Worm (Caenorhabditis elegans): ENCODE measurements around the gene F32H5.3.

The F32H5.3 gene

DNA sequence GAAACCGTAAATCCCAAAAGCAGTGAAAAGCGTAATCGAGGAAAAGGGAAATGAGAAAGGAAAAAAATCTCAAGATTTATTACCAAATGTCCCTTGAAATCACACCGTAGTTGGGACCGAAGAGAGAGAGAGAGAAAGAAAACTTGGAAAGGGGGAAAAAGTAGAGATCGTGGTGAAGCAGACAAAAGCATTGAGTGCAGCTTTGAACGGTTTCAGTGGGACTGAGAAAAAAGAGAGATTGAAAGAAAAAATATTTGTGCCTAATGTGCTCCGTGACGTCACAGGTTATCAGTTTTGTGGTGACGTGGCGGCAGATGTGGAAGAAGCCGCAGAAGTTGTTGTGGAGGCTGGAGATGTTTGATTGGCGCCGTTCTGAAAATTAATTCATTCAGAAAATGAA is 11.1 kb downstream of the F32H5.3 start:
- no peak for TF ChIP-seq C34F6.9 (tag; optimal IDR thresholded peaks at IDR 0.05)
- TF ChIP-seq aly-2 (tag; optimal IDR thresholded peaks at IDR 0.05): no peak
- TF ChIP-seq ceh-82 (tag; optimal IDR thresholded peaks at IDR 0.05): no peak
- no peak for TF ChIP-seq alr-1 (tag; optimal IDR thresholded peaks at IDR 0.05)
- no peak for TF ChIP-seq nhr-23 (tag; optimal IDR thresholded peaks at IDR 0.05)
- no peak for TF ChIP-seq nhr-21 (tag; optimal IDR thresholded peaks at IDR 0.05)
- TF ChIP-seq sem-4 (tag; optimal IDR thresholded peaks at IDR 0.05): no peak
- no peak for TF ChIP-seq nhr-237 (tag; optimal IDR thresholded peaks at IDR 0.05)
- TF ChIP-seq mab-5 (tag; optimal IDR thresholded peaks at IDR 0.05): no peak
- no peak for TF ChIP-seq mbf-1 (tag; optimal IDR thresholded peaks at IDR 0.05)
- no peak for TF ChIP-seq fos-1 (tag; optimal IDR thresholded peaks at IDR 0.05)
- TF ChIP-seq blmp-1 (tag; optimal IDR thresholded peaks at IDR 0.05; ENCODE audit: insufficient read depth): no peak
- TF ChIP-seq unc-62 (GFP tag; optimal IDR thresholded peaks at IDR 0.05): no peak
- TF ChIP-seq R02D3.7 (tag; optimal IDR thresholded peaks at IDR 0.05): no peak
- TF ChIP-seq ztf-1 (GFP tag; conservative IDR thresholded peaks at IDR 0.05): no peak
- TF ChIP-seq peb-1 (tag; optimal IDR thresholded peaks at IDR 0.05): no peak

- TF ChIP-seq nhr-77 (tag; optimal IDR thresholded peaks at IDR 0.05): no peak
- peak; percentile 76 for TF ChIP-seq blmp-1 (tag; optimal IDR thresholded peaks at IDR 0.05; ENCODE audit: insufficient read depth)
- TF ChIP-seq unc-55 (GFP tag; optimal IDR thresholded peaks at IDR 0.05): no peak
- no peak for TF ChIP-seq snpc-4 (tag; optimal IDR thresholded peaks at IDR 0.05)
- no peak for TF ChIP-seq Y55F3AM.14 (GFP tag; optimal IDR thresholded peaks at IDR 0.05)
- peak; percentile 79 for TF ChIP-seq egl-27 (tag; optimal IDR thresholded peaks at IDR 0.05)
- TF ChIP-seq mbf-1 (tag; optimal IDR thresholded peaks at IDR 0.05): no peak
- no peak for TF ChIP-seq zag-1 (tag; optimal IDR thresholded peaks at IDR 0.05)
- TF ChIP-seq F13H6.1 (tag; optimal IDR thresholded peaks at IDR 0.05): peak; percentile 83
- TF ChIP-seq nhr-12 (tag; optimal IDR thresholded peaks at IDR 0.05): no peak
- TF ChIP-seq ztf-4 (tag; optimal IDR thresholded peaks at IDR 0.05): peak; percentile 58
- no peak for TF ChIP-seq lin-11 (tag; optimal IDR thresholded peaks at IDR 0.05)
- TF ChIP-seq nhr-25 (tag; optimal IDR thresholded peaks at IDR 0.05): peak; percentile 99
- no peak for TF ChIP-seq ztf-11 (tag; optimal IDR thresholded peaks at IDR 0.05)
- TF ChIP-seq nhr-21 (tag; optimal IDR thresholded peaks at IDR 0.05): peak; percentile 89
- no peak for TF ChIP-seq R02D3.7 (tag; optimal IDR thresholded peaks at IDR 0.05)
- peak; percentile 92 for TF ChIP-seq ceh-16 (tag; optimal IDR thresholded peaks at IDR 0.05)
- TF ChIP-seq C34F6.9 (tag; optimal IDR thresholded peaks at IDR 0.05): peak; percentile 35
- no peak for TF ChIP-seq elt-1 (tag; optimal IDR thresholded peaks at IDR 0.05)
- peak; percentile 77 for TF ChIP-seq sma-9 (GFP tag; optimal IDR thresholded peaks at IDR 0.05)
- no peak for TF ChIP-seq sma-9 (tag; optimal IDR thresholded peaks at IDR 0.05)
- no peak for TF ChIP-seq aly-2 (tag; optimal IDR thresholded peaks at IDR 0.05)
- TF ChIP-seq ZK546.5 (tag; optimal IDR thresholded peaks at IDR 0.05): no peak
- TF ChIP-seq sma-3 (GFP tag; optimal IDR thresholded peaks at IDR 0.05): peak; percentile 81
- no peak for TF ChIP-seq nhr-6 (tag; optimal IDR thresholded peaks at IDR 0.05)
- TF ChIP-seq nhr-237 (tag; optimal IDR thresholded peaks at IDR 0.05): no peak
- TF ChIP-seq lsy-2 (tag; optimal IDR thresholded peaks at IDR 0.05): peak in 1 of 2 experiments; percentile 58
- no peak for TF ChIP-seq ceh-82 (tag; optimal IDR thresholded peaks at IDR 0.05)
- no peak for TF ChIP-seq dmd-4 (tag; optimal IDR thresholded peaks at IDR 0.05)
- TF ChIP-seq ama-1 (optimal IDR thresholded peaks at IDR 0.05): no peak
- peak; percentile 76 for TF ChIP-seq crh-2 (tag; optimal IDR thresholded peaks at IDR 0.05)
- TF ChIP-seq peb-1 (tag; optimal IDR thresholded peaks at IDR 0.05): no peak
- TF ChIP-seq unc-62 (GFP tag; optimal IDR thresholded peaks at IDR 0.05): no peak
- no peak for TF ChIP-seq alr-1 (tag; optimal IDR thresholded peaks at IDR 0.05)
- TF ChIP-seq ztf-1 (GFP tag; conservative IDR thresholded peaks at IDR 0.05): no peak
- TF ChIP-seq mab-5 (tag; optimal IDR thresholded peaks at IDR 0.05): no peak
- TF ChIP-seq fos-1 (tag; optimal IDR thresholded peaks at IDR 0.05): peak; percentile 74
- no peak for TF ChIP-seq nhr-23 (tag; optimal IDR thresholded peaks at IDR 0.05)
- TF ChIP-seq nhr-10 (tag; optimal IDR thresholded peaks at IDR 0.05): no peak
- TF ChIP-seq nhr-129 (tag; optimal IDR thresholded peaks at IDR 0.05): peak; percentile 87
- peak; percentile 77 for TF ChIP-seq sem-4 (tag; optimal IDR thresholded peaks at IDR 0.05)
- no peak for TF ChIP-seq elt-3 (tag; optimal IDR thresholded peaks at IDR 0.05)
- no peak for TF ChIP-seq skn-1 (tag; optimal IDR thresholded peaks at IDR 0.05)
- TF ChIP-seq gmeb-1 (tag; optimal IDR thresholded peaks at IDR 0.05): peak; percentile 63
- peak; percentile 64 for TF ChIP-seq lin-13 (GFP tag; optimal IDR thresholded peaks at IDR 0.05)
- TF ChIP-seq lin-39 (tag; optimal IDR thresholded peaks at IDR 0.05): no peak
- no peak for TF ChIP-seq unc-39 (tag; optimal IDR thresholded peaks at IDR 0.05)
- peak in 1 of 2 experiments; percentile 48 for TF ChIP-seq mdl-1 (tag; optimal IDR thresholded peaks at IDR 0.05)
- TF ChIP-seq nhr-11 (tag; optimal IDR thresholded peaks at IDR 0.05): no peak
Measured at ce11 chrV:13371336-13371735, 12.2 kb downstream of the F32H5.3 start.
